Worm (Caenorhabditis elegans): ENCODE data around the gene F01D4.5.

ce11 chrIV:10498401-10498800, 14.9 kb upstream of the F01D4.5 start:
- TF ChIP-seq med-1 (GFP tag; optimal IDR thresholded peaks at IDR 0.05; ENCODE audit: insufficient read depth) (no peak), cog-1 (tag; optimal IDR thresholded peaks at IDR 0.05) (no peak), tab-1 (GFP tag; IDR thresholded peaks at IDR 0.05) (no peak), klf-2 (GFP tag; conservative IDR thresholded peaks at IDR 0.05) (no peak), T22C8.4 (GFP tag; IDR thresholded peaks at IDR 0.05) (no peak), flt-1 (GFP tag; IDR thresholded peaks at IDR 0.05) (no peak)
